Worm (Caenorhabditis elegans) whole organism, young adult: ENCODE results near the gene Y7A5A.13.
A peak's percentile ranks its signal among the peaks of the same experiment; 100 is the strongest.

Source experiments
- F10E7.11 ChIP-seq: sonication (generic microtip); optimal IDR thresholded peaks from 2 replicates; lab custom pipeline; 2017; ENCODE audit warnings: mild to moderate bottlenecking, missing genetic modification characterization, moderate library complexity, missing compliant biosample characterization
- F57A8.1 ChIP-seq: fragments of 200-800 bp; sonication (Bioruptor generic); optimal IDR thresholded peaks from 2 replicates; lab custom pipeline; 2018; ENCODE audit warnings: mild to moderate bottlenecking, missing genetic modification characterization, moderate library complexity, missing compliant biosample characterization
- T26A5.8 ChIP-seq: sonication (generic microtip); optimal IDR thresholded peaks from 2 replicates; lab custom pipeline; 2016; ENCODE audit warnings: missing genetic modification characterization, missing compliant biosample characterization
- Y53F4B.3 ChIP-seq: fragments of 200-800 bp; sonication (Bioruptor generic); IDR thresholded peaks from 2 replicates; pipeline ENCODE4 v1.3.6; 2022; ENCODE audit warnings: missing genetic modification reagents, missing genetic modification characterization, missing compliant biosample characterization
- Y56A3A.18 ChIP-seq: fragments of 200-800 bp; sonication (Bioruptor generic); IDR thresholded peaks from 2 replicates; pipeline ENCODE4 v1.3.6; 2022; ENCODE audit warnings: missing genetic modification reagents, missing genetic modification characterization, missing compliant biosample characterization
- Y79H2A.3 ChIP-seq: fragments of 200-800 bp; sonication (Bioruptor generic); conservative IDR thresholded peaks from 2 replicates; pipeline ENCODE4 v1.3.6; 2022; ENCODE audit warnings: missing genetic modification reagents, missing genetic modification characterization, missing compliant biosample characterization
- aptf-2 ChIP-seq: fragments of 200-800 bp; sonication (Bioruptor generic); conservative IDR thresholded peaks from 2 replicates; pipeline ENCODE4 v1.3.6; 2022; ENCODE audit warnings: missing genetic modification reagents, missing genetic modification characterization, missing compliant biosample characterization
- attf-5 ChIP-seq: fragments of 200-800 bp; sonication (Bioruptor generic); optimal IDR thresholded peaks from 2 replicates; lab custom pipeline; 2018; ENCODE audit warnings: mild to moderate bottlenecking, missing genetic modification characterization, missing compliant biosample characterization
- attf-6 ChIP-seq: fragments of 200-800 bp; sonication (Bioruptor generic); IDR thresholded peaks from 2 replicates; pipeline ENCODE4 v1.3.6; 2022; ENCODE audit warnings: missing genetic modification reagents, missing genetic modification characterization, missing compliant biosample characterization
- bed-2 ChIP-seq: fragments of 200-800 bp; sonication (Bioruptor generic); IDR thresholded peaks from 2 replicates; pipeline ENCODE4 v1.3.6; 2022; ENCODE audit warnings: missing genetic modification reagents, missing genetic modification characterization, missing compliant biosample characterization
- ceh-40 ChIP-seq: fragments of 200-800 bp; sonication (Bioruptor generic); IDR thresholded peaks from 2 replicates; pipeline ENCODE4 v1.3.6; 2022; ENCODE audit warnings: missing genetic modification characterization, missing compliant biosample characterization
- ceh-91 ChIP-seq: fragments of 200-800 bp; sonication (Bioruptor generic); IDR thresholded peaks from 2 replicates; pipeline ENCODE4 v1.3.6; 2022; ENCODE audit warnings: missing genetic modification reagents, missing genetic modification characterization, missing compliant biosample characterization
- egl-44 ChIP-seq: fragments of 200-800 bp; sonication (Bioruptor generic); IDR thresholded peaks from 2 replicates; pipeline ENCODE4 v1.3.6; 2022; ENCODE audit warnings: missing genetic modification reagents, missing genetic modification characterization, missing compliant biosample characterization
- egrh-3 ChIP-seq: fragments of 200-800 bp; sonication (Bioruptor generic); IDR thresholded peaks from 2 replicates; pipeline ENCODE4 v1.3.6; 2022; ENCODE audit warnings: missing genetic modification reagents, missing genetic modification characterization, missing compliant biosample characterization
- ekl-4 ChIP-seq: fragments of 200-800 bp; sonication (Bioruptor generic); IDR thresholded peaks from 2 replicates; pipeline ENCODE4 v1.3.6; 2022; ENCODE audit warnings: missing genetic modification reagents, missing genetic modification characterization, missing compliant biosample characterization
- him-1 ChIP-seq: sonication (generic microtip); optimal IDR thresholded peaks from 2 replicates; lab custom pipeline; 2016; ENCODE audit warnings: missing genotype, missing genetic modification reagents, missing genetic modification characterization, missing compliant biosample characterization
- hlh-12 ChIP-seq: sonication (generic microtip); optimal IDR thresholded peaks from 2 replicates; lab custom pipeline; 2016; ENCODE audit warnings: missing genetic modification characterization, missing compliant biosample characterization
- hmg-20 ChIP-seq: fragments of 200-800 bp; sonication (Bioruptor generic); IDR thresholded peaks from 2 replicates; pipeline ENCODE4 v1.3.6; 2022; ENCODE audit warnings: missing genetic modification reagents, missing genetic modification characterization, missing compliant biosample characterization
- hsf-1 ChIP-seq: fragments of 200-800 bp; sonication (Bioruptor generic); IDR thresholded peaks from 2 replicates; pipeline ENCODE4 v1.3.6; 2022; ENCODE audit warnings: missing genetic modification reagents, missing genetic modification characterization, missing compliant biosample characterization
- let-526 ChIP-seq: fragments of 200-800 bp; sonication (Bioruptor generic); IDR thresholded peaks from 2 replicates; pipeline ENCODE4 v1.3.6; 2022; ENCODE audit warnings: missing genetic modification reagents, missing genetic modification characterization, missing compliant biosample characterization
- lin-26 ChIP-seq: fragments of 200-800 bp; sonication (Bioruptor generic); IDR thresholded peaks from 2 replicates; pipeline ENCODE4 v1.3.6; 2022; ENCODE audit warnings: missing genetic modification reagents, missing genetic modification characterization, missing compliant biosample characterization
- lin-35 ChIP-seq, 3 experiments: fragments of 150-350 bp in 2 of 3; sonication (generic microtip) in 1 of 3; optimal IDR thresholded peaks; 2 replicates each; lab custom pipeline; 2014 to 2018; ENCODE audit warnings: missing biosample characterization in 3 of 3, missing genetic modification characterization in 3 of 3, missing genetic modification reagents in 3 of 3
- madf-8 ChIP-seq: fragments of 200-800 bp; sonication (Bioruptor generic); conservative IDR thresholded peaks from 2 replicates; pipeline ENCODE4 v1.3.6; 2022; ENCODE audit warnings: missing genetic modification reagents, missing genetic modification characterization, missing compliant biosample characterization
- nfyb-1 ChIP-seq: fragments of 200-800 bp; sonication (Bioruptor generic); IDR thresholded peaks from 2 replicates; pipeline ENCODE4 v1.3.6; 2022; ENCODE audit warnings: missing genetic modification reagents, missing genetic modification characterization, missing compliant biosample characterization
- nhr-90 ChIP-seq: sonication (generic microtip); optimal IDR thresholded peaks from 2 replicates; lab custom pipeline; 2016; ENCODE audit warnings: missing genotype, mild to moderate bottlenecking, missing genetic modification characterization, missing compliant biosample characterization
- pbrm-1 ChIP-seq: fragments of 200-800 bp; sonication (Bioruptor generic); IDR thresholded peaks from 2 replicates; pipeline ENCODE4 v1.3.6; 2022; ENCODE audit warnings: missing genetic modification reagents, missing genetic modification characterization, missing compliant biosample characterization
- rec-8 ChIP-seq, 2 experiments: sonication (generic microtip); optimal IDR thresholded peaks; 2 replicates each; lab custom pipeline; 2016; ENCODE audit warnings: mild to moderate bottlenecking in 2 of 2, missing genetic modification characterization in 2 of 2, missing genetic modification reagents in 2 of 2, missing genotype in 2 of 2, missing biosample characterization in 1 of 2, missing compliant biosample characterization in 1 of 2, moderate library complexity in 1 of 2
- snpc-4 ChIP-seq, 5 experiments: fragments of 150-350 bp in 1 of 5; sonication (generic microtip) in 4 of 5; optimal IDR thresholded peaks; 2 replicates each; lab custom pipeline; 2014 to 2018; ENCODE audit warnings: missing genetic modification characterization in 5 of 5, missing biosample characterization in 3 of 5, antibody characterized with exemption in 2 of 5, mild to moderate bottlenecking in 2 of 5, missing compliant biosample characterization in 2 of 5, missing genotype in 2 of 5, moderate library complexity in 2 of 5, missing genetic modification reagents in 1 of 5
- unc-62 ChIP-seq: fragments of 150-350 bp; optimal IDR thresholded peaks from 2 replicates; lab custom pipeline; 2014; ENCODE audit warnings: missing biosample characterization, missing genetic modification reagents, missing genetic modification characterization
- zim-3 ChIP-seq: sonication (generic microtip); optimal IDR thresholded peaks from 2 replicates; lab custom pipeline; 2017; ENCODE audit warnings: mild to moderate bottlenecking, missing genetic modification characterization, moderate library complexity, missing compliant biosample characterization

The Y7A5A.13 gene

DNA sequence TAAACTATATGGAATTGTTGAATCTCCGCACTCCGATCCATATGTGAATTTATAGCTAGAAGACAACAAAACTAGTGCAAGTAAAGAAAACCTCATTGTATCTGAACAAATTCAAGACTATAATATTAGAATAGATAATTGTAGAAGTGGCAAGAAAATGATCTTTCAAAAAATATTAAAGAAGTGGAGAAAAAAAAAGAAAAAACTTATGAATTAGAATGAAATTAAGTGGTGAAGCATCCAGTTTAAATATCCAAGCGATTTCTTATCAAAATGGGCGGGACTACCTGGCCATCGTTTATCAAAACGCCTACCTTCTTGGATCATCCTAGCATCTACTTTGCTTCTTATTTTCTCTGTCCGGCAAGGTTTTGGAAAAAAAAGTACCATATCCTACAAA is 16.5 kb upstream of the Y7A5A.13 start, which contains the start of gene wrt-4:
wrt-4 (minus strand) TSS at position 101 of the 400 bp plus-strand sequence.
- no peak for TF ChIP-seq ceh-91
- TF ChIP-seq ekl-4 (GFP tag; lab: Robert Waterston, UW), result no peak
- TF ChIP-seq attf-6 (GFP tag; lab: Robert Waterston, UW), result no peak
- TF ChIP-seq rec-8 (tag; optimal IDR thresholded peaks at IDR 0.05; lab: Kevin White, UChicago), result no peak
- no peak for TF ChIP-seq hsf-1 (GFP tag; lab: Robert Waterston, UW)
- no peak for TF ChIP-seq attf-5 (GFP tag; lab: Kevin White, UChicago)
- no peak for TF ChIP-seq bed-2 (GFP tag; lab: Robert Waterston, UW)
- TF ChIP-seq F57A8.1, result no peak
- TF ChIP-seq egl-44 (GFP tag; lab: Robert Waterston, UW), result no peak
- no peak for TF ChIP-seq unc-62 (GFP tag; lab: Kevin White, UChicago)
- no peak for TF ChIP-seq F10E7.11
- no peak for TF ChIP-seq T26A5.8 (tag; lab: Kevin White, UChicago)
- no peak for TF ChIP-seq Y79H2A.3 (GFP tag; lab: Robert Waterston, UW)

- TF ChIP-seq nfyb-1 (GFP tag; lab: Robert Waterston, UW) (no peak), madf-8 (GFP tag; lab: Robert Waterston, UW) (no peak), snpc-4 (GFP tag; optimal IDR thresholded peaks at IDR 0.05; lab: Kevin White, UChicago) (no peak), snpc-4 (tag; optimal IDR thresholded peaks at IDR 0.05; lab: Kevin White, UChicago) (peak in 2 of 4 experiments; percentile 53 to 69)
Measured at ce11 chrX:15759222-15759621, 14.4 kb upstream of the Y7A5A.13 start.

DNA sequence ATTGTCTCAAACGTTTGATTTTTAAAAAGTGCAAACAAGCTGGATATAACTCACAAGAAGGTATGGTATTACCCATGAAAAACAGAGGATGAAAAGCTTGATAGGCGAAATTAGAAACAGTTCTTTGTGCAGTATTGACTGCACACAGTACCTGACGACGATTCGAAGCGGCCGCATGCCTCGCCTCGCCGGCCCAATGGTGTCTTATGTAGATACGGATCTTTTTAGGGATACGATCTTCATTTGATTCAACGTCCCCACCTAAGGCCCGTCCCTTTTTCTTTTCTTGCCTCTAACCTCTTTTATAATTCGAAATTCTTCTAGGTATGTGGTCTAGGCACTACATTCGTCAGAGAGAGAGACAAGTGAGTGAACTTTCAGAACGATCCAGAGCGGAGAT is 7.5 kb upstream of the Y7A5A.13 start, which contains the start of gene bus-17:
bus-17 (minus strand) TSS at position 208 of the 400 bp plus-strand sequence.
- TF ChIP-seq egrh-3 (GFP tag; lab: Robert Waterston, UW) (no peak), pbrm-1 (GFP tag; lab: Robert Waterston, UW) (no peak), ceh-40 (GFP tag; lab: Robert Waterston, UW) (no peak), let-526 (GFP tag; lab: Robert Waterston, UW) (no peak), hmg-20 (GFP tag; lab: Robert Waterston, UW) (no peak)
- TF ChIP-seq, all 124 proteins: peak for 0

ce11 chrX:15766861-15767260 is 6.8 kb upstream of the Y7A5A.13 start:
- TF ChIP-seq Y53F4B.3 (GFP tag; lab: Robert Waterston, UW), result no peak
- TF ChIP-seq lin-35 (GFP tag; optimal IDR thresholded peaks at IDR 0.05; lab: Kevin White, UChicago), result no peak
- TF ChIP-seq snpc-4 (GFP tag; optimal IDR thresholded peaks at IDR 0.05; lab: Kevin White, UChicago), result no peak
- peak in 2 of 4 experiments; percentile 31 to 35 for TF ChIP-seq snpc-4 (tag; optimal IDR thresholded peaks at IDR 0.05; lab: Kevin White, UChicago)
- no peak for TF ChIP-seq nhr-90 (tag; lab: Kevin White, UChicago)
- no peak for TF ChIP-seq hsf-1 (GFP tag; lab: Robert Waterston, UW)
- TF ChIP-seq Y56A3A.18 (GFP tag; lab: Robert Waterston, UW), result no peak
- TF ChIP-seq egrh-3 (GFP tag; lab: Robert Waterston, UW), result peak; percentile 62; the same call in 1 of the 2 replicates
- TF ChIP-seq aptf-2 (GFP tag; lab: Robert Waterston, UW), result no peak
- no peak for TF ChIP-seq him-1 (tag; lab: Kevin White, UChicago)
- TF ChIP-seq zim-3 (tag; lab: Kevin White, UChicago), result no peak
- no peak for TF ChIP-seq hlh-12 (tag; lab: Kevin White, UChicago)

DNA sequence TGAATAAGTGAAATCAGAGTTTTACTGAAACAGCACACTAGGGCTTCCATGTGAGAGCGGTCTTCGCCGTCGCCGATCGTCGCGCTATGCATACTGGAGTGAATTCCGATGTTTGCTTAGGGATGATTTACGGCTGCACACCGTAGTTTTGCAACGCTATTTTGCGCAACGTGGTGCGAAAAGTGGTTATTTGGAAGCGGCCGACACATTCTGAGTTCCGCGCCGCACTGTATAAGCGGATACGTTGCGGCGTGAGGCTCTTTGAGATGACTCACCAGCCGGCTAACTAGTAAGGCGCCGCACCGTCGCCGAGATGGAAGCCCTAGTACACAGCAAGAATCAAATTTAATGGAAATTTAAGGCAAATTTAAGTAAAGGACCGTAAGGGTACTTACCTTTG is 5.1 kb upstream of the Y7A5A.13 start:
- TF ChIP-seq lin-26 (GFP tag; lab: Robert Waterston, UW), result no peak
- TF ChIP-seq Y53F4B.3 (GFP tag; lab: Robert Waterston, UW), result no peak
- no peak for TF ChIP-seq snpc-4 (GFP tag; optimal IDR thresholded peaks at IDR 0.05; lab: Kevin White, UChicago)
- peak in 2 of 4 experiments; percentile 54 to 79 for TF ChIP-seq snpc-4 (tag; optimal IDR thresholded peaks at IDR 0.05; lab: Kevin White, UChicago)
